Fruit fly (Drosophila melanogaster) whole organism, embryonic: Measurements from ENCODE around the gene bi.

ENCODE experiments used
- CG10431 ChIP-seq: fragments of 200-800 bp; sonication (Bioruptor generic); optimal IDR thresholded peaks from 3 replicates; lab custom pipeline; 2018; ENCODE audit warnings: missing biosample characterization, mild to moderate bottlenecking, missing genetic modification characterization
- CG10979 ChIP-seq: fragments of 200-800 bp; sonication (Bioruptor generic); optimal IDR thresholded peaks from 2 replicates; lab custom pipeline; 2018; ENCODE audit warnings: missing biosample characterization, mild to moderate bottlenecking, missing genetic modification characterization, moderate library complexity
- CG11085 ChIP-seq: fragments of 200-800 bp; sonication (Bioruptor generic); IDR thresholded peaks from 2 replicates; pipeline ENCODE4 v1.3.6; 2022; ENCODE audit warnings: missing biosample characterization, missing genetic modification characterization
- CG13624 ChIP-seq: fragments of 200-800 bp; sonication (Bioruptor generic); optimal IDR thresholded peaks from 2 replicates; lab custom pipeline; 2016; ENCODE audit warnings: missing biosample characterization, missing genetic modification characterization
- CG15601 ChIP-seq: fragments of 200-800 bp; sonication (Bioruptor generic); optimal IDR thresholded peaks from 3 replicates; lab custom pipeline; 2019; ENCODE audit warnings: missing biosample characterization, mild to moderate bottlenecking, missing genetic modification characterization, moderate library complexity
- CG16813 ChIP-seq: fragments of 200-800 bp; sonication (Bioruptor generic); IDR thresholded peaks from 3 replicates; pipeline ENCODE4 v1.3.6; 2022; ENCODE audit warnings: missing biosample characterization, missing genetic modification characterization; ENCODE audit not compliant: partially characterized antibody
- CG16863 ChIP-seq: fragments of 200-800 bp; sonication (Bioruptor generic); optimal IDR thresholded peaks from 3 replicates; lab custom pipeline; 2016; ENCODE audit warnings: missing biosample characterization, missing genetic modification characterization
- CG30020 ChIP-seq: fragments of 200-800 bp; optimal IDR thresholded peaks from 2 replicates; lab custom pipeline; 2019; ENCODE audit warnings: missing biosample characterization, mild to moderate bottlenecking, missing genetic modification characterization, moderate library complexity
- CG3726 ChIP-seq: fragments of 200-800 bp; sonication (Bioruptor generic); IDR thresholded peaks from 3 replicates; pipeline ENCODE4, ENCODE4 v1.3.6; 2022; ENCODE audit warnings: missing biosample characterization, missing genetic modification characterization
- CG4707 ChIP-seq: fragments of 200-800 bp; sonication (Bioruptor generic); optimal IDR thresholded peaks from 2 replicates; lab custom pipeline; 2018; ENCODE audit warnings: missing biosample characterization, mild to moderate bottlenecking, missing genetic modification characterization, moderate library complexity
- CG4820 ChIP-seq: fragments of 200-800 bp; sonication (Bioruptor generic); optimal IDR thresholded peaks from 3 replicates; lab custom pipeline; 2016; ENCODE audit warnings: missing biosample characterization, missing genetic modification characterization
- CG5953 ChIP-seq: fragments of 200-800 bp; sonication (Bioruptor generic); IDR thresholded peaks from 2 replicates; pipeline ENCODE4 v1.3.6; 2022; ENCODE audit warnings: missing biosample characterization, missing genetic modification characterization
- CG6689 ChIP-seq: fragments of 200-800 bp; sonication (Bioruptor generic); IDR thresholded peaks from 2 replicates; pipeline ENCODE4 v1.3.6; 2022; ENCODE audit warnings: missing biosample characterization, missing genetic modification characterization
- CG7271 ChIP-seq: fragments of 200-800 bp; sonication (Bioruptor generic); optimal IDR thresholded peaks from 2 replicates; lab custom pipeline; 2018; ENCODE audit warnings: missing biosample characterization, mild to moderate bottlenecking, missing genetic modification characterization, moderate library complexity
- CG7745 ChIP-seq: fragments of 200-800 bp; sonication (Bioruptor generic); optimal IDR thresholded peaks from 2 replicates; lab custom pipeline; 2018; ENCODE audit warnings: missing biosample characterization, mild to moderate bottlenecking, missing genetic modification characterization, moderate library complexity
- CG8290 ChIP-seq, 3 experiments: fragments of 200-800 bp; sonication (Bioruptor generic); optimal IDR thresholded peaks; 2 replicates each; lab custom pipeline; 2016 to 2019; ENCODE audit warnings: missing biosample characterization in 3 of 3, missing genetic modification characterization in 3 of 3, mild to moderate bottlenecking in 2 of 3, moderate library complexity in 1 of 3
- CG8765 ChIP-seq: fragments of 200-800 bp; sonication (Bioruptor generic); IDR thresholded peaks from 2 replicates; pipeline ENCODE4 v1.3.6; 2022; ENCODE audit warnings: missing biosample characterization, missing genetic modification characterization
- CG9609 ChIP-seq: fragments of 200-800 bp; sonication (Bioruptor generic); optimal IDR thresholded peaks from 3 replicates; lab custom pipeline; 2016; ENCODE audit warnings: missing biosample characterization, missing genetic modification characterization
- CG9932 ChIP-seq: fragments of 200-800 bp; sonication (Bioruptor generic); IDR thresholded peaks from 2 replicates; pipeline ENCODE4 v1.3.6; 2022; ENCODE audit warnings: missing biosample characterization, missing genetic modification characterization
- Dad ChIP-seq: fragments of 200-800 bp; sonication (Bioruptor generic); optimal IDR thresholded peaks from 3 replicates; lab custom pipeline; 2016; ENCODE audit warnings: missing biosample characterization, missing genetic modification characterization
- Gsc ChIP-seq: fragments of 200-800 bp; sonication (Bioruptor generic); IDR thresholded peaks from 2 replicates; pipeline ENCODE4 v1.3.6; 2022; ENCODE audit warnings: missing biosample characterization, missing genetic modification characterization
- Hand ChIP-seq: fragments of 200-800 bp; sonication (Bioruptor generic); optimal IDR thresholded peaks from 2 replicates; lab custom pipeline; 2017; ENCODE audit warnings: mild to moderate bottlenecking, missing biosample characterization, missing genetic modification reagents, missing genetic modification characterization
- Hsf ChIP-seq: fragments of 200-800 bp; sonication (Bioruptor generic); optimal IDR thresholded peaks from 3 replicates; lab custom pipeline; 2016; ENCODE audit warnings: missing biosample characterization, missing genetic modification characterization
- MTF-1 ChIP-seq: fragments of 200-800 bp; sonication (Bioruptor generic); optimal IDR thresholded peaks from 2 replicates; lab custom pipeline; 2018; ENCODE audit warnings: missing biosample characterization, mild to moderate bottlenecking, missing genetic modification characterization, borderline replicate concordance
- Mad ChIP-seq: fragments of 200-800 bp; sonication (Bioruptor generic); optimal IDR thresholded peaks from 2 replicates; lab custom pipeline; 2016; ENCODE audit warnings: missing biosample characterization, missing genetic modification characterization
- Mes4 ChIP-seq: fragments of 200-800 bp; sonication (Bioruptor generic); optimal IDR thresholded peaks from 2 replicates; lab custom pipeline; 2016; ENCODE audit warnings: missing biosample characterization, missing genetic modification characterization
- NC2β ChIP-seq: fragments of 200-800 bp; sonication (Bioruptor generic); optimal IDR thresholded peaks from 2 replicates; lab custom pipeline; 2016; ENCODE audit warnings: missing biosample characterization, missing genetic modification characterization
- Scr ChIP-seq: fragments of 200-800 bp; sonication (Bioruptor generic); IDR thresholded peaks from 2 replicates; pipeline ENCODE4 v1.3.6; 2022; ENCODE audit warnings: missing biosample characterization, missing genetic modification characterization; ENCODE audit not compliant: partially characterized antibody
- Tbp ChIP-seq: fragments of >200 bp; optimal IDR thresholded peaks from 2 replicates; lab custom pipeline; 2018; ENCODE audit warnings: missing biosample characterization, missing genetic modification characterization
- YL-1 ChIP-seq: fragments of 200-800 bp; sonication (Bioruptor generic); optimal IDR thresholded peaks from 3 replicates; lab custom pipeline; 2017; ENCODE audit warnings: missing biosample characterization, mild to moderate bottlenecking, missing genetic modification characterization
- amos ChIP-seq: fragments of 200-800 bp; sonication (Bioruptor generic); IDR thresholded peaks from 2 replicates; pipeline ENCODE4 v1.3.6; 2022; ENCODE audit warnings: missing biosample characterization, missing genetic modification characterization; ENCODE audit not compliant: partially characterized antibody
- chinmo ChIP-seq: fragments of 200-800 bp; sonication (Bioruptor generic); IDR thresholded peaks from 4 replicates; pipeline ENCODE4 v1.3.6; 2022; ENCODE audit warnings: missing biosample characterization, missing genetic modification characterization; ENCODE audit not compliant: partially characterized antibody
- da ChIP-seq: fragments of 200-800 bp; sonication (Bioruptor generic); optimal IDR thresholded peaks from 2 replicates; lab custom pipeline; 2016; ENCODE audit warnings: missing biosample characterization, missing genetic modification characterization
- en ChIP-seq: fragments of 200-800 bp; sonication (Bioruptor generic); optimal IDR thresholded peaks from 2 replicates; lab custom pipeline; 2016; ENCODE audit warnings: missing biosample characterization, missing genetic modification characterization
- fu2 ChIP-seq: fragments of 200-800 bp; sonication (Bioruptor generic); optimal IDR thresholded peaks from 2 replicates; lab custom pipeline; 2016; ENCODE audit warnings: missing biosample characterization, missing genetic modification characterization
- gcm2 ChIP-seq: fragments of 200-800 bp; sonication (Bioruptor generic); optimal IDR thresholded peaks from 2 replicates; lab custom pipeline; 2016; ENCODE audit warnings: missing biosample characterization, missing genetic modification characterization
- ham ChIP-seq: fragments of 200-800 bp; sonication (Bioruptor generic); IDR thresholded peaks from 2 replicates; pipeline ENCODE4 v1.3.6; 2022; ENCODE audit warnings: missing biosample characterization, missing genetic modification characterization
- hbn ChIP-seq: fragments of 200-800 bp; sonication (Bioruptor generic); IDR thresholded peaks from 2 replicates; pipeline ENCODE4 v1.3.6; 2022; ENCODE audit warnings: missing biosample characterization, missing genetic modification characterization; ENCODE audit not compliant: partially characterized antibody
- ind ChIP-seq: fragments of 200-800 bp; sonication (Bioruptor generic); optimal IDR thresholded peaks from 3 replicates; lab custom pipeline; 2016; ENCODE audit warnings: missing biosample characterization, missing genetic modification characterization
- klu ChIP-seq: fragments of 200-800 bp; sonication (Bioruptor generic); IDR thresholded peaks from 2 replicates; pipeline ENCODE4 v1.3.6; 2022; ENCODE audit warnings: missing biosample characterization, missing genetic modification characterization
- knrl ChIP-seq: fragments of 200-800 bp; sonication (Bioruptor generic); IDR thresholded peaks from 3 replicates; pipeline ENCODE4 v1.3.6; 2022; ENCODE audit warnings: missing biosample characterization, missing genetic modification characterization; ENCODE audit not compliant: partially characterized antibody
- nau ChIP-seq: fragments of 200-800 bp; sonication (Bioruptor generic); optimal IDR thresholded peaks from 3 replicates; lab custom pipeline; 2017; ENCODE audit warnings: missing biosample characterization, mild to moderate bottlenecking, missing genetic modification characterization, missing genetic modification reagents
- oc ChIP-seq: fragments of 200-800 bp; sonication (Bioruptor generic); optimal IDR thresholded peaks from 2 replicates; lab custom pipeline; 2018; ENCODE audit warnings: missing biosample characterization, mild to moderate bottlenecking, missing genetic modification characterization, moderate library complexity
- ranshi ChIP-seq: fragments of 200-800 bp; sonication (Bioruptor generic); IDR thresholded peaks from 2 replicates; pipeline ENCODE4 v1.3.6; 2022; ENCODE audit warnings: missing biosample characterization, missing genetic modification characterization
- row ChIP-seq: fragments of 200-800 bp; sonication (Bioruptor generic); IDR thresholded peaks from 3 replicates; pipeline ENCODE4 v1.3.6; 2022; ENCODE audit warnings: missing biosample characterization, missing genetic modification characterization
- sr ChIP-seq: fragments of 200-800 bp; sonication (Bioruptor generic); IDR thresholded peaks from 3 replicates; pipeline ENCODE4 v1.3.6; 2022; ENCODE audit warnings: missing biosample characterization, missing genetic modification characterization
- sug ChIP-seq: fragments of 200-800 bp; optimal IDR thresholded peaks from 2 replicates; lab custom pipeline; 2019; ENCODE audit warnings: missing biosample characterization, mild to moderate bottlenecking, missing genetic modification characterization, moderate library complexity
- tup ChIP-seq: fragments of 200-800 bp; sonication (Bioruptor generic); optimal IDR thresholded peaks from 2 replicates; lab custom pipeline; 2016; ENCODE audit warnings: missing biosample characterization, mild to moderate bottlenecking, missing genetic modification characterization, moderate library complexity
- unc-4 ChIP-seq: fragments of 200-800 bp; sonication (Bioruptor generic); IDR thresholded peaks from 2 replicates; pipeline ENCODE4 v1.3.6; 2022; ENCODE audit warnings: missing biosample characterization, missing genetic modification characterization; ENCODE audit not compliant: partially characterized antibody
- usp ChIP-seq: fragments of >200 bp; optimal IDR thresholded peaks from 2 replicates; lab custom pipeline; 2017; ENCODE audit warnings: missing biosample characterization, missing genetic modification characterization
- z ChIP-seq: fragments of 200-800 bp; sonication (Bioruptor generic); IDR thresholded peaks from 3 replicates; pipeline ENCODE4 v1.3.6; 2022; ENCODE audit warnings: missing biosample characterization, missing genetic modification characterization

Gene bi

DNA sequence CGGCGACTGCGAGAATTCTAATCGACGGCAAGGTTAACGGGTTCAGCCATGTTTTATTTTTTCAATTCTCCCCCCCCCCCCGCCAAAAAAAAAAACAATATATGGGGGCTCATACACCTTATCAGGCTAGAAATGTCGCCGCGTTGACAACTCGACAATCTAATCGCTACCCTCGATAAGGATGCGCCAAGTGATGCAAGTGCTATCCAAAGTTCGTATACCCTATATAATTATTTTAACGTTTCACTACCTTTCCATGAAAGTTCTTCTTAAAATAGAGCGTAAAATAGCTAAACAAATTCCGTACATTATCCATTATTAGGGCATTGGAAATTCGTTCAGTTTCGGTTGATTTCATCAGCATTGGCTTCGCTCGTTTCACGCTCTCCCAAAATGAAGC lies 33.4 kb downstream of the bi start (continued):
- TF ChIP-seq CG10979 (tag; lab: Kevin White, UChicago) = peak; percentile 73
- TF ChIP-seq CG8765 (GFP tag; lab: Robert Waterston, UW) = no peak
- no peak for TF ChIP-seq knrl (GFP tag; lab: Robert Waterston, UW)
- no peak for TF ChIP-seq YL-1 (GFP tag; lab: Kevin White, UChicago)
- TF ChIP-seq CG7271 (tag; lab: Kevin White, UChicago) = no peak
- no peak for TF ChIP-seq z (GFP tag; lab: Robert Waterston, UW)
- TF ChIP-seq gcm2 (GFP tag; lab: Kevin White, UChicago) = no peak
- TF ChIP-seq Dad (GFP tag; lab: Kevin White, UChicago) = no peak
- no peak for TF ChIP-seq tup (GFP tag; lab: Kevin White, UChicago)
- TF ChIP-seq NC2β (GFP tag; lab: Kevin White, UChicago) = peak; percentile 28
- no peak for TF ChIP-seq usp (GFP tag; lab: Kevin White, UChicago)
- peak; percentile 75 for TF ChIP-seq CG6689 (GFP tag; lab: Robert Waterston, UW)
- TF ChIP-seq ham (GFP tag; lab: Robert Waterston, UW) = peak; percentile 62; the same call in 1 of the 2 replicates
- TF ChIP-seq CG7745 = no peak
- no peak for TF ChIP-seq CG16813 (GFP tag; lab: Robert Waterston, UW)
- peak; percentile 38 for TF ChIP-seq CG15601 (tag; lab: Kevin White, UChicago)
- peak; percentile 58 for TF ChIP-seq Hsf (GFP tag; lab: Kevin White, UChicago)
- peak; percentile 33 for TF ChIP-seq oc (tag; lab: Kevin White, UChicago)
- peak; percentile 31 for TF ChIP-seq Mes4 (GFP tag; lab: Kevin White, UChicago)
- TF ChIP-seq CG3726 (GFP tag; lab: Robert Waterston, UW) = peak; percentile 56; the same call in 1 of the 3 replicates
- no peak for TF ChIP-seq CG10431 (GFP tag; lab: Kevin White, UChicago)
- TF ChIP-seq row (GFP tag; lab: Robert Waterston, UW) = peak; percentile 90
- no peak for TF ChIP-seq unc-4 (GFP tag; lab: Robert Waterston, UW)
- no peak for TF ChIP-seq chinmo (GFP tag; lab: Robert Waterston, UW)
- no peak for TF ChIP-seq CG30020
- peak; percentile 62 for TF ChIP-seq CG5953 (GFP tag; lab: Robert Waterston, UW)
- peak; percentile 40 for TF ChIP-seq sug (tag; lab: Kevin White, UChicago)
- TF ChIP-seq Hand (GFP tag; lab: Kevin White, UChicago) = no peak
- peak; percentile 41 for TF ChIP-seq CG9609 (GFP tag; lab: Kevin White, UChicago)
- peak; percentile 78; the same call in 1 of the 2 replicates for TF ChIP-seq ranshi (GFP tag; lab: Robert Waterston, UW)
- TF ChIP-seq sr = 0 out of 3 replicates have a peak, but pooled peaks have one; percentile 24
- TF ChIP-seq amos = no peak
- TF ChIP-seq fu2 (GFP tag; lab: Kevin White, UChicago) = peak; percentile 33
- peak; percentile 64 for TF ChIP-seq klu (GFP tag; lab: Robert Waterston, UW)
- TF ChIP-seq CG13624 (GFP tag; lab: Kevin White, UChicago) = peak; percentile 55
- peak; percentile 4 for TF ChIP-seq nau (GFP tag; lab: Kevin White, UChicago)
- peak; percentile 37; the same call in 1 of the 2 replicates for TF ChIP-seq Gsc (GFP tag; lab: Robert Waterston, UW)
- no peak for TF ChIP-seq CG4707
- no peak for TF ChIP-seq MTF-1 (GFP tag; lab: Kevin White, UChicago)
- TF ChIP-seq Mad (GFP tag; lab: Kevin White, UChicago) = peak; percentile 42
- no peak for TF ChIP-seq Tbp
- no peak for TF ChIP-seq da (GFP tag; lab: Kevin White, UChicago)
- no peak for TF ChIP-seq Scr (GFP tag; lab: Robert Waterston, UW)
- peak; percentile 51 for TF ChIP-seq CG9932 (GFP tag; lab: Robert Waterston, UW)
- TF ChIP-seq hbn (GFP tag; lab: Robert Waterston, UW) = no peak
- peak; percentile 65 for TF ChIP-seq CG4820 (GFP tag; lab: Kevin White, UChicago)
- TF ChIP-seq ind = peak; percentile 71
- no peak for TF ChIP-seq CG8290 (GFP tag; optimal IDR thresholded peaks at IDR 0.05; lab: Kevin White, UChicago)
- TF ChIP-seq CG8290 (tag; optimal IDR thresholded peaks at IDR 0.05; lab: Kevin White, UChicago) = peak in 1 of 2 experiments; percentile 87
- no peak for TF ChIP-seq en
- TF ChIP-seq CG16863 (GFP tag; lab: Kevin White, UChicago) = peak; percentile 45
- peak; percentile 54 for TF ChIP-seq CG11085 (GFP tag; lab: Robert Waterston, UW)
